Fruit fly (Drosophila melanogaster) S2 (cell line): ENCODE measurements around the gene CG11836.

ENCODE experiments used
- CG8478 ChIP-seq: fragments of >200 bp; optimal IDR thresholded peaks from 2 replicates; lab custom pipeline; 2018
- CTCF ChIP-seq, 2 experiments: fragments of >200 bp; optimal IDR thresholded peaks; 2 replicates each; lab custom pipeline; 2018

DNA sequence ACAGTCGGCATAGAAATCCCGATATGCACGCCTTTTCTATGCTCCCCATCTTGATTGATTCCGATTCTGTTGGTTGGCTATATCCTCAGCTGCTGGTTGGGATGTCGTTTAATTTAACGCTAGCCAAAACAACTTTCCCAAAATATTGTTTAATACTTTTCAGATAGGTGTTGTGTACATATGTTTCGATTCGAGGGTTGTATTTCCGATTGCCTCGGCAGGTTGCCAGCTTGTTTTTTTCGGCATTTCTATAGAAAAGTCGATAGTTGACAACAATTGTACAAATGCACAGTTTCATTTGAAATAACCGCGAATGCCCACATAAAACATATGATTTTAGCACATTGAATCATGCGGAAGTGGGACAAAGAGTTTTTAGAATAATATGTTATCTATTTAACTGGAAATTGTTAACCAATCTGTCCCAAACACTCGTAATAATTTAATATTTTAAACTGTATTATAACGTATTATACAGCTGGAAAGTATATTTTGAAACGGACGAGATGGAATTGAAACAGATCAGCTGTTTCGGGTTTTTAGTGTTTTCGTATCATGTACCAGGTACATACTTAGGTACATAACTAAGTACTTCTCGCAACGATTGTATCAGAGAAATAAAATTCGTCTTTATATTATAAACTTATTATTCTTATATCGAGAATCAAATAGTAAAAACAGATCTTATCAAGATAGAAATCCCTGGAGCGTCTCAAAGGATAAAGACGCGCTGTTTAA, 16.3 kb upstream of the CG11836 start, which contains the start of gene CG31109:
- TF ChIP-seq CG8478 (lab: Kevin White, UChicago) = no peak
- TF ChIP-seq CTCF (optimal IDR thresholded peaks at IDR 0.05; lab: Kevin White, UChicago) = no peak
